Worm (Caenorhabditis elegans): ENCODE measurements around the gene lys-6.

Gene lys-6

ce11 chrIV:11627847-11628246 lies at the start of gene lys-6:
Gene lys-6 (minus strand): TSS chrIV:11627947.
- TF ChIP-seq elt-2 (tag; optimal IDR thresholded peaks at IDR 0.05) = no peak
- no peak for TF ChIP-seq hlh-8 (tag; optimal IDR thresholded peaks at IDR 0.05)
- TF ChIP-seq odd-2 (tag; optimal IDR thresholded peaks at IDR 0.05) = no peak
- no peak for TF ChIP-seq unc-3 (GFP tag; conservative IDR thresholded peaks at IDR 0.05)
- TF ChIP-seq unc-3 (tag; optimal IDR thresholded peaks at IDR 0.05) = no peak
- TF ChIP-seq npax-4 (tag; optimal IDR thresholded peaks at IDR 0.05) = no peak
- no peak for TF ChIP-seq unc-86 (tag; optimal IDR thresholded peaks at IDR 0.05)
- TF ChIP-seq ceh-9 (tag; optimal IDR thresholded peaks at IDR 0.05) = no peak
- TF ChIP-seq unc-42 (tag; optimal IDR thresholded peaks at IDR 0.05) = no peak
- no peak for TF ChIP-seq ceh-6 (GFP tag; optimal IDR thresholded peaks at IDR 0.05)
- TF ChIP-seq pha-4 (tag; optimal IDR thresholded peaks at IDR 0.05) = no peak
- TF ChIP-seq ets-4 (tag; optimal IDR thresholded peaks at IDR 0.05) = no peak
- TF ChIP-seq ceh-30 (tag; optimal IDR thresholded peaks at IDR 0.05) = no peak
- TF ChIP-seq hlh-13 (GFP tag; optimal IDR thresholded peaks at IDR 0.05) = no peak
- no peak for TF ChIP-seq ttx-3 (tag; optimal IDR thresholded peaks at IDR 0.05)
- TF ChIP-seq ceh-24 (tag; optimal IDR thresholded peaks at IDR 0.05) = no peak
- TF ChIP-seq syd-9 (tag; optimal IDR thresholded peaks at IDR 0.05) = no peak

ce11 chrIV:11676054-11676453 lies 48.3 kb upstream of the lys-6 start, which contains the start of gene inx-9:
Gene inx-9 (plus strand): TSS chrIV:11676354.
- TF ChIP-seq eyg-1 (tag; optimal IDR thresholded peaks at IDR 0.05) = no peak
- no peak for TF ChIP-seq lim-6 (tag; optimal IDR thresholded peaks at IDR 0.05)

ce11 chrIV:11673543-11673942 lies 45.8 kb upstream of the lys-6 start, which contains the start of gene inx-8:
Gene inx-8 (plus strand): TSS chrIV:11673843.
- TF ChIP-seq ceh-31 (tag; optimal IDR thresholded peaks at IDR 0.05) (no peak), elt-2 (tag; optimal IDR thresholded peaks at IDR 0.05) (no peak), eyg-1 (tag; optimal IDR thresholded peaks at IDR 0.05) (no peak)

- TF ChIP-seq pha-2 (tag; optimal IDR thresholded peaks at IDR 0.05) (no peak), dve-1 (tag; optimal IDR thresholded peaks at IDR 0.05) (no peak), unc-86 (tag; optimal IDR thresholded peaks at IDR 0.05) (no peak)
These were observed 40.3 kb upstream of the lys-6 start, which contains the start of gene atg-4.2 for ce11 chrIV:11668001-11668400. Gene atg-4.2 (plus strand): TSS chrIV:11668024.

- TF ChIP-seq zip-5 (tag; optimal IDR thresholded peaks at IDR 0.05) (no peak), unc-42 (tag; optimal IDR thresholded peaks at IDR 0.05) (no peak), ceh-30 (tag; optimal IDR thresholded peaks at IDR 0.05) (no peak), ahr-1 (tag; optimal IDR thresholded peaks at IDR 0.05) (no peak), F13H6.1 (tag; optimal IDR thresholded peaks at IDR 0.05) (no peak), ceh-48 (tag; optimal IDR thresholded peaks at IDR 0.05) (no peak), nhr-11 (tag; optimal IDR thresholded peaks at IDR 0.05) (no peak), ceh-2 (tag; optimal IDR thresholded peaks at IDR 0.05) (no peak), pha-2 (tag; optimal IDR thresholded peaks at IDR 0.05) (no peak), syd-9 (tag; optimal IDR thresholded peaks at IDR 0.05) (no peak), fkh-6 (tag; optimal IDR thresholded peaks at IDR 0.05) (no peak), elt-2 (tag; optimal IDR thresholded peaks at IDR 0.05) (no peak), tbx-2 (tag; optimal IDR thresholded peaks at IDR 0.05) (no peak)
These were observed 37.3 kb upstream of the lys-6 start, which contains the start of gene ZK809.9 for ce11 chrIV:11665010-11665409. Gene ZK809.9 (plus strand): TSS chrIV:11665310.

- no peak for TF ChIP-seq pros-1 (tag; optimal IDR thresholded peaks at IDR 0.05)
- no peak for TF ChIP-seq unc-3 (GFP tag; conservative IDR thresholded peaks at IDR 0.05)
- no peak for TF ChIP-seq unc-3 (tag; optimal IDR thresholded peaks at IDR 0.05)
- TF ChIP-seq ceh-24 (tag; optimal IDR thresholded peaks at IDR 0.05) = no peak
- TF ChIP-seq K02D7.2 (tag; optimal IDR thresholded peaks at IDR 0.05) = no peak
- no peak for TF ChIP-seq elt-2 (tag; optimal IDR thresholded peaks at IDR 0.05)
These were observed 32.1 kb upstream of the lys-6 start, which contains the start of gene ZK792.1 for ce11 chrIV:11659794-11660312. Gene ZK792.1 (plus strand): TSS chrIV:11659844.
